Fruit fly (Drosophila melanogaster) whole organism, embryonic: ENCODE measurements around the gene RhoGAP19D.
A peak's percentile ranks its signal among the peaks of the same experiment; 100 is the strongest.

ENCODE experiments used
- Ada2b ChIP-seq: fragments of 200-800 bp; sonication (Bioruptor generic); IDR thresholded peaks from 2 replicates; pipeline ENCODE4 v1.3.6; 2022; ENCODE audit warnings: missing biosample characterization, missing genetic modification characterization
- Antp ChIP-seq: fragments of 200-800 bp; sonication (Bioruptor generic); optimal IDR thresholded peaks from 3 replicates; lab custom pipeline; 2016; ENCODE audit warnings: missing biosample characterization, missing genetic modification characterization
- Blimp-1 ChIP-seq: fragments of 200-800 bp; sonication (Bioruptor generic); optimal IDR thresholded peaks from 3 replicates; lab custom pipeline; 2018; ENCODE audit warnings: missing biosample characterization, missing genetic modification characterization, mild to moderate bottlenecking, moderate library complexity, missing genetic modification reagents
- CG10565 ChIP-seq: fragments of 200-800 bp; sonication (Bioruptor generic); optimal IDR thresholded peaks from 3 replicates; lab custom pipeline; 2016; ENCODE audit warnings: missing biosample characterization, mild to moderate bottlenecking, missing genetic modification characterization
- CG10979 ChIP-seq: fragments of 200-800 bp; sonication (Bioruptor generic); optimal IDR thresholded peaks from 2 replicates; lab custom pipeline; 2018; ENCODE audit warnings: missing biosample characterization, mild to moderate bottlenecking, missing genetic modification characterization, moderate library complexity
- CG11695 ChIP-seq: fragments of 200-800 bp; sonication (Bioruptor generic); IDR thresholded peaks from 3 replicates; pipeline ENCODE4 v1.3.6; 2022; ENCODE audit warnings: missing biosample characterization, missing genetic modification characterization
- CG11696 ChIP-seq: fragments of 200-800 bp; sonication (Bioruptor generic); IDR thresholded peaks from 2 replicates; pipeline ENCODE4 v1.3.6; 2022; ENCODE audit warnings: missing biosample characterization, missing genetic modification characterization
- CG1233 ChIP-seq: fragments of 200-800 bp; sonication (Bioruptor generic); optimal IDR thresholded peaks from 4 replicates; lab custom pipeline; 2018; ENCODE audit warnings: missing biosample characterization, mild to moderate bottlenecking, missing genetic modification characterization
- CG12391 ChIP-seq: fragments of 200-800 bp; sonication (Bioruptor generic); optimal IDR thresholded peaks from 3 replicates; lab custom pipeline; 2018; ENCODE audit warnings: missing biosample characterization, mild to moderate bottlenecking, missing genetic modification characterization, moderate library complexity
- CG13296 ChIP-seq: fragments of 200-800 bp; sonication (Bioruptor generic); optimal IDR thresholded peaks from 3 replicates; lab custom pipeline; 2018; ENCODE audit warnings: missing biosample characterization, mild to moderate bottlenecking, missing genetic modification characterization
- CG14014 ChIP-seq: fragments of 200-800 bp; sonication (Bioruptor generic); IDR thresholded peaks from 2 replicates; pipeline ENCODE4 v1.3.6; 2022; ENCODE audit warnings: missing biosample characterization, missing genetic modification characterization
- CG1529 ChIP-seq: fragments of 200-800 bp; sonication (Bioruptor generic); optimal IDR thresholded peaks from 3 replicates; lab custom pipeline; 2018; ENCODE audit warnings: missing biosample characterization, missing genetic modification characterization
- CG15514 ChIP-seq: fragments of 200-800 bp; sonication (Bioruptor generic); optimal IDR thresholded peaks from 3 replicates; lab custom pipeline; 2017; ENCODE audit warnings: missing biosample characterization, missing genetic modification characterization, mild to moderate bottlenecking, moderate library complexity, missing genetic modification reagents
- CG1602 ChIP-seq: fragments of 200-800 bp; sonication (Bioruptor generic); optimal IDR thresholded peaks from 3 replicates; lab custom pipeline; 2016; ENCODE audit warnings: missing biosample characterization, missing genetic modification characterization
- CG17802 ChIP-seq: fragments of 200-800 bp; sonication (Bioruptor generic); optimal IDR thresholded peaks from 2 replicates; lab custom pipeline; 2018; ENCODE audit warnings: missing biosample characterization, mild to moderate bottlenecking, missing genetic modification characterization, moderate library complexity
- CG2678 ChIP-seq: fragments of 200-800 bp; sonication (Bioruptor generic); optimal IDR thresholded peaks from 3 replicates; lab custom pipeline; 2019; ENCODE audit warnings: missing biosample characterization, mild to moderate bottlenecking, missing genetic modification characterization, moderate library complexity
- CG33213 ChIP-seq: fragments of 200-800 bp; sonication (Bioruptor generic); optimal IDR thresholded peaks from 3 replicates; lab custom pipeline; 2016; ENCODE audit warnings: missing biosample characterization, missing genetic modification characterization
- CG4360 ChIP-seq: fragments of 200-800 bp; sonication (Bioruptor generic); IDR thresholded peaks from 2 replicates; pipeline ENCODE4 v1.3.6; 2022; ENCODE audit warnings: missing biosample characterization, missing genetic modification characterization
- CG4424 ChIP-seq: fragments of 200-800 bp; sonication (Bioruptor generic); optimal IDR thresholded peaks from 3 replicates; lab custom pipeline; 2016; ENCODE audit warnings: missing biosample characterization, missing genetic modification characterization
- CG4617 ChIP-seq: fragments of 200-800 bp; sonication (Bioruptor generic); optimal IDR thresholded peaks from 3 replicates; lab custom pipeline; 2016; ENCODE audit warnings: missing biosample characterization, missing genetic modification characterization, borderline replicate concordance
- CG4707 ChIP-seq: fragments of 200-800 bp; sonication (Bioruptor generic); optimal IDR thresholded peaks from 2 replicates; lab custom pipeline; 2018; ENCODE audit warnings: missing biosample characterization, mild to moderate bottlenecking, missing genetic modification characterization, moderate library complexity
- CG5180 ChIP-seq: fragments of 200-800 bp; sonication (Bioruptor generic); optimal IDR thresholded peaks from 3 replicates; lab custom pipeline; 2017; ENCODE audit warnings: missing biosample characterization, missing genetic modification characterization, mild to moderate bottlenecking, moderate library complexity, missing genetic modification reagents
- CG5953 ChIP-seq: fragments of 200-800 bp; sonication (Bioruptor generic); IDR thresholded peaks from 2 replicates; pipeline ENCODE4 v1.3.6; 2022; ENCODE audit warnings: missing biosample characterization, missing genetic modification characterization
- CG6791 ChIP-seq: fragments of 200-800 bp; sonication (Bioruptor generic); IDR thresholded peaks from 3 replicates; pipeline ENCODE4 v1.3.6; 2022; ENCODE audit warnings: missing biosample characterization, missing genetic modification characterization; ENCODE audit not compliant: partially characterized antibody
- CG7556 ChIP-seq: fragments of 200-800 bp; sonication (Bioruptor generic); optimal IDR thresholded peaks from 2 replicates; lab custom pipeline; 2017; ENCODE audit warnings: missing biosample characterization, mild to moderate bottlenecking, missing genetic modification characterization
- CG8281 ChIP-seq: fragments of 200-800 bp; sonication (Bioruptor generic); optimal IDR thresholded peaks from 2 replicates; lab custom pipeline; 2018; ENCODE audit warnings: missing biosample characterization, mild to moderate bottlenecking, missing genetic modification characterization, moderate library complexity
- CG9817 ChIP-seq: fragments of 200-800 bp; sonication (Bioruptor generic); optimal IDR thresholded peaks from 2 replicates; lab custom pipeline; 2018; ENCODE audit warnings: missing biosample characterization, mild to moderate bottlenecking, missing genetic modification characterization, moderate library complexity
- CTCF ChIP-seq: fragments of 200-800 bp; sonication (Bioruptor generic); optimal IDR thresholded peaks from 2 replicates; lab custom pipeline; 2017; ENCODE audit warnings: missing biosample characterization, mild to moderate bottlenecking, missing genetic modification characterization, moderate library complexity
- Chrac-16 ChIP-seq: fragments of 200-800 bp; sonication (Bioruptor generic); optimal IDR thresholded peaks from 3 replicates; lab custom pipeline; 2016; ENCODE audit warnings: missing biosample characterization, missing genetic modification characterization
- Dip2 ChIP-seq: fragments of 200-800 bp; sonication (Bioruptor generic); IDR thresholded peaks from 2 replicates; pipeline ENCODE4 v1.3.6; 2022; ENCODE audit warnings: missing biosample characterization, missing genetic modification characterization
- Doc2 ChIP-seq: fragments of 200-800 bp; sonication (Bioruptor generic); IDR thresholded peaks from 2 replicates; pipeline ENCODE4 v1.3.6; 2022; ENCODE audit warnings: missing biosample characterization, missing genetic modification characterization
- Hr3 ChIP-seq: fragments of 200-800 bp; sonication (Bioruptor generic); optimal IDR thresholded peaks from 3 replicates; lab custom pipeline; 2016; ENCODE audit warnings: missing biosample characterization, missing genetic modification characterization
- MESR4 ChIP-seq: fragments of 200-800 bp; sonication (Bioruptor generic); optimal IDR thresholded peaks from 2 replicates; lab custom pipeline; 2018; ENCODE audit warnings: missing biosample characterization, mild to moderate bottlenecking, missing genetic modification characterization, moderate library complexity
- Med ChIP-seq: fragments of 200-800 bp; sonication (Bioruptor generic); peaks from one replicate; lab custom pipeline; 2016; ENCODE audit warnings: missing biosample characterization, missing genetic modification characterization, mild to moderate bottlenecking, inconsistent platforms, moderate library complexity
- Nf-YC ChIP-seq: fragments of 200-800 bp; optimal IDR thresholded peaks from 3 replicates; lab custom pipeline; 2019; ENCODE audit warnings: missing biosample characterization, mild to moderate bottlenecking, missing genetic modification characterization, moderate library complexity
- al ChIP-seq: fragments of 200-800 bp; sonication (Bioruptor generic); IDR thresholded peaks from 2 replicates; pipeline ENCODE4 v1.3.6; 2022; ENCODE audit warnings: missing biosample characterization, missing genetic modification characterization
- bcd ChIP-seq: fragments of 200-800 bp; sonication (Bioruptor generic); optimal IDR thresholded peaks from 2 replicates; lab custom pipeline; 2017; ENCODE audit warnings: missing biosample characterization, mild to moderate bottlenecking, missing genetic modification characterization
- caup ChIP-seq: fragments of 200-800 bp; sonication (Bioruptor generic); optimal IDR thresholded peaks from 3 replicates; lab custom pipeline; 2017; ENCODE audit warnings: missing biosample characterization, mild to moderate bottlenecking, missing genetic modification characterization, moderate library complexity; ENCODE audit not compliant: severe bottlenecking
- chif ChIP-seq, 2 experiments: fragments of 200-800 bp; sonication (Bioruptor generic); optimal IDR thresholded peaks; 3 replicates each; lab custom pipeline; 2016; ENCODE audit warnings: missing biosample characterization in 2 of 2, missing genetic modification characterization in 2 of 2
- dmrt99B ChIP-seq: fragments of 200-800 bp; sonication (Bioruptor generic); optimal IDR thresholded peaks from 2 replicates; lab custom pipeline; 2018; ENCODE audit warnings: missing biosample characterization, mild to moderate bottlenecking, missing genetic modification characterization, moderate library complexity
- fd3F ChIP-seq: fragments of 200-800 bp; sonication (Bioruptor generic); optimal IDR thresholded peaks from 2 replicates; lab custom pipeline; 2018; ENCODE audit warnings: missing biosample characterization, mild to moderate bottlenecking, missing genetic modification characterization, moderate library complexity
- gcm2 ChIP-seq: fragments of 200-800 bp; sonication (Bioruptor generic); optimal IDR thresholded peaks from 2 replicates; lab custom pipeline; 2016; ENCODE audit warnings: missing biosample characterization, missing genetic modification characterization
- grau ChIP-seq: fragments of 200-800 bp; optimal IDR thresholded peaks from 3 replicates; lab custom pipeline; 2019; ENCODE audit warnings: missing biosample characterization, mild to moderate bottlenecking, missing genetic modification characterization, moderate library complexity
- grn ChIP-seq: fragments of 200-800 bp; sonication (Bioruptor generic); optimal IDR thresholded peaks from 3 replicates; lab custom pipeline; 2017; ENCODE audit warnings: missing biosample characterization, missing genetic modification characterization
- gro ChIP-seq: fragments of 200-800 bp; sonication (Bioruptor generic); optimal IDR thresholded peaks from 2 replicates; lab custom pipeline; 2016; ENCODE audit warnings: missing biosample characterization, missing genetic modification characterization
- jigr1 ChIP-seq: fragments of 200-800 bp; sonication (Bioruptor generic); IDR thresholded peaks from 3 replicates; pipeline ENCODE4 v1.3.6; 2022; ENCODE audit warnings: missing biosample characterization, missing genetic modification characterization
- klu ChIP-seq: fragments of 200-800 bp; sonication (Bioruptor generic); IDR thresholded peaks from 2 replicates; pipeline ENCODE4 v1.3.6; 2022; ENCODE audit warnings: missing biosample characterization, missing genetic modification characterization
- lmd ChIP-seq: fragments of 200-800 bp; sonication (Bioruptor generic); IDR thresholded peaks from 2 replicates; pipeline ENCODE4 v1.3.6; 2022; ENCODE audit warnings: missing biosample characterization, missing genetic modification characterization
- mam ChIP-seq: fragments of 200-800 bp; sonication (Bioruptor generic); optimal IDR thresholded peaks from 3 replicates; lab custom pipeline; 2016; ENCODE audit warnings: missing biosample characterization, missing genetic modification characterization
- otp ChIP-seq: fragments of 200-800 bp; sonication (Bioruptor generic); IDR thresholded peaks from 3 replicates; pipeline ENCODE4, ENCODE4 v1.3.6; 2022; ENCODE audit warnings: missing biosample characterization, missing genetic modification characterization
- wor ChIP-seq: fragments of 200-800 bp; sonication (Bioruptor generic); IDR thresholded peaks from 2 replicates; pipeline ENCODE4 v1.3.6; 2022; ENCODE audit warnings: missing biosample characterization, missing genetic modification characterization
- zen ChIP-seq: fragments of 200-800 bp; sonication (Bioruptor generic); optimal IDR thresholded peaks from 3 replicates; lab custom pipeline; 2018; ENCODE audit warnings: missing biosample characterization, mild to moderate bottlenecking, missing genetic modification characterization, moderate library complexity

RhoGAP19D gene

dm6 chrX:20507785-20508184 lies 2.7 kb downstream of the RhoGAP19D start (continued):
- TF ChIP-seq CG17802 (tag; lab: Kevin White, UChicago) (no peak), CG4617 (GFP tag; lab: Kevin White, UChicago) (no peak), jigr1 (GFP tag; lab: Robert Waterston, UW) (peak; percentile 58; the same call in 1 of the 3 replicates), Hr3 (GFP tag; lab: Kevin White, UChicago) (peak; percentile 49), CG7556 (GFP tag; lab: Kevin White, UChicago) (peak; percentile 59), CG11695 (GFP tag; lab: Robert Waterston, UW) (peak; percentile 47; the same call in 1 of the 3 replicates), klu (GFP tag; lab: Robert Waterston, UW) (no peak), Med (GFP tag; lab: Kevin White, UChicago) (peak; percentile 87), CG12391 (tag; lab: Kevin White, UChicago) (peak; percentile 34), grn (GFP tag; lab: Kevin White, UChicago) (no peak), CG4424 (peak; percentile 58), CG9817 (tag; lab: Kevin White, UChicago) (peak; percentile 25), lmd (GFP tag; lab: Robert Waterston, UW) (peak; percentile 60), Chrac-16 (peak; percentile 50), otp (no peak), dmrt99B (peak; percentile 67), grau (tag; lab: Kevin White, UChicago) (peak; percentile 51), fd3F (peak; percentile 17), Antp (GFP tag; lab: Kevin White, UChicago) (no peak), CG2678 (tag; lab: Kevin White, UChicago) (peak; percentile 62), gro (no peak), CG14014 (GFP tag; lab: Robert Waterston, UW) (peak; percentile 6; the same call in 1 of the 2 replicates), bcd (GFP tag; lab: Kevin White, UChicago) (peak; percentile 53), Dip2 (GFP tag; lab: Robert Waterston, UW) (no peak), mam (GFP tag; lab: Kevin White, UChicago) (peak; percentile 38), zen (tag; lab: Kevin White, UChicago) (no peak), CG1529 (GFP tag; lab: Kevin White, UChicago) (peak; percentile 17), chif (GFP tag; optimal IDR thresholded peaks at IDR 0.05; lab: Kevin White, UChicago) (peak; percentile 36 to 41), Blimp-1 (GFP tag; lab: Kevin White, UChicago) (peak; percentile 36)

DNA sequence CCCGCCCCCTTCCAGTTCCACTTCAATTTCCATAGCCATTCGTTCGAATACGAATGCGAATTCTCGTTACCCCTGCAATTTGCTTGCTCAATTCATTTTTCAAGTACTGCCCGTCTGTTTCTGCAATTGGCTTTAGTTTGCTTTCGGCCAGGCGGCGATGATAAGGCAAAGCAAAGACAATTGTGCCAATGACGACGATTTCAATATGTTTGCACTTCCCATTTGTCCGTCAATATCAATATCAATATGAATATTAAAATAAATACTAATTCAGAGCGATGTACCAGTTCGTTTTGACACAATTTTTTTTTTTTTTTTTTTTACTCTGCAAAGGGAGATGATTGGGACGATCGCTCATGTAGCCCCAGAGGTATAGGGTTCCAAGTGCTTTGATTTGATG lies 4.6 kb downstream of the RhoGAP19D start:
- TF ChIP-seq al (GFP tag; lab: Robert Waterston, UW) (no peak), CG8281 (tag; lab: Kevin White, UChicago) (peak; percentile 12), wor (no peak), CG4360 (GFP tag; lab: Robert Waterston, UW) (0 out of 2 replicates have a peak, but pooled peaks have one; percentile 28), caup (GFP tag; lab: Kevin White, UChicago) (peak; percentile 31), Ada2b (GFP tag; lab: Robert Waterston, UW) (peak; percentile 37; the same call in 1 of the 2 replicates), CG1233 (peak; percentile 41), CG4707 (GFP tag; lab: Kevin White, UChicago) (no peak), gcm2 (GFP tag; lab: Kevin White, UChicago) (no peak), CG10565 (GFP tag; lab: Kevin White, UChicago) (no peak), CG1602 (peak; percentile 41), CTCF (peak; percentile 4), CG13296 (GFP tag; lab: Kevin White, UChicago) (peak; percentile 24), MESR4 (no peak), CG6791 (no peak), CG33213 (GFP tag; lab: Kevin White, UChicago) (peak; percentile 11), CG5953 (GFP tag; lab: Robert Waterston, UW) (peak; percentile 62; the same call in 1 of the 2 replicates), CG5180 (peak; percentile 8), CG15514 (GFP tag; lab: Kevin White, UChicago) (peak; percentile 32), Nf-YC (no peak), Doc2 (GFP tag; lab: Robert Waterston, UW) (no peak), CG10979 (tag; lab: Kevin White, UChicago) (no peak), CG11696 (GFP tag; lab: Robert Waterston, UW) (peak; percentile 62; the same call in 1 of the 2 replicates)
